Fruit fly (Drosophila melanogaster): ENCODE measurements at regions not wholly inside any gene's neighbourhood (a gene's known extent, or its start where the extent isn't known, plus 50 kb on each side); places are given as distances from the start of the nearest gene placed in this dataset.

- peak; percentile 17; the same call in 1 of the 2 replicates for TF ChIP-seq CG17328 (GFP tag; IDR thresholded peaks at IDR 0.05)
- TF ChIP-seq Blimp-1 (GFP tag; optimal IDR thresholded peaks at IDR 0.05): peak; percentile 20
- TF ChIP-seq btn (GFP tag; optimal IDR thresholded peaks at IDR 0.05): no peak
- peak in 1 of 2 experiments; percentile 57 for TF ChIP-seq bsh (GFP tag; optimal IDR thresholded peaks at IDR 0.05)
- peak; percentile 3 for TF ChIP-seq CG7556 (GFP tag; optimal IDR thresholded peaks at IDR 0.05)
- TF ChIP-seq D19B (GFP tag; optimal IDR thresholded peaks at IDR 0.05): no peak
- peak; percentile 21 for TF ChIP-seq CG30403 (GFP tag; optimal IDR thresholded peaks at IDR 0.05)
- TF ChIP-seq shn (GFP tag; optimal IDR thresholded peaks at IDR 0.05): peak; percentile 20
- peak; percentile 51 for TF ChIP-seq CG31441 (GFP tag; IDR thresholded peaks at IDR 0.05)
- peak; percentile 32 for TF ChIP-seq CG12391 (tag; optimal IDR thresholded peaks at IDR 0.05)
- TF ChIP-seq unpg (GFP tag; optimal IDR thresholded peaks at IDR 0.05): peak; percentile 28
- TF ChIP-seq lmd (GFP tag; IDR thresholded peaks at IDR 0.05): peak; percentile 33
- peak; percentile 5 for TF ChIP-seq CG4820 (GFP tag; optimal IDR thresholded peaks at IDR 0.05)
- TF ChIP-seq CG18262 (tag; optimal IDR thresholded peaks at IDR 0.05): peak; percentile 18
- peak; percentile 29 for TF ChIP-seq nmo (GFP tag; optimal IDR thresholded peaks at IDR 0.05)
- peak; percentile 33 for TF ChIP-seq CG18599 (GFP tag; optimal IDR thresholded peaks at IDR 0.05)
- no peak for TF ChIP-seq CG2120 (GFP tag; optimal IDR thresholded peaks at IDR 0.05)
- TF ChIP-seq lab (GFP tag; optimal IDR thresholded peaks at IDR 0.05): peak; percentile 36
- peak; percentile 17 for TF ChIP-seq dmrt11E (tag; optimal IDR thresholded peaks at IDR 0.05)
- no peak for TF ChIP-seq eyg (GFP tag; optimal IDR thresholded peaks at IDR 0.05)
- TF ChIP-seq CG7372 (GFP tag; IDR thresholded peaks at IDR 0.05): no peak
- TF ChIP-seq peb (GFP tag; IDR thresholded peaks at IDR 0.05): no peak
- peak; percentile 11 for TF ChIP-seq NfI (GFP tag; optimal IDR thresholded peaks at IDR 0.05)
- 0 out of 2 replicates have a peak, but pooled peaks have one; percentile 31 for TF ChIP-seq Ptx1 (GFP tag; IDR thresholded peaks at IDR 0.05)
- TF ChIP-seq CG12219 (GFP tag; optimal IDR thresholded peaks at IDR 0.05): peak; percentile 21
- TF ChIP-seq CG4854 (GFP tag; optimal IDR thresholded peaks at IDR 0.05): no peak
- TF ChIP-seq ATbp (GFP tag; optimal IDR thresholded peaks at IDR 0.05): peak; percentile 5
- peak in 1 of 2 experiments; percentile 20 for TF ChIP-seq chif (GFP tag; optimal IDR thresholded peaks at IDR 0.05)
- no peak for TF ChIP-seq fd64A (GFP tag; optimal IDR thresholded peaks at IDR 0.05)
- no peak for TF ChIP-seq Dp (GFP tag; optimal IDR thresholded peaks at IDR 0.05)
- 0 out of 2 replicates have a peak, but pooled peaks have one; percentile 26 for TF ChIP-seq ttk (GFP tag; IDR thresholded peaks at IDR 0.05)
- TF ChIP-seq pros (GFP tag; optimal IDR thresholded peaks at IDR 0.05): no peak
- TF ChIP-seq prd (optimal IDR thresholded peaks at IDR 0.05): no peak
- peak; percentile 30; the same call in 1 of the 3 replicates for TF ChIP-seq prd (GFP tag; IDR thresholded peaks at IDR 0.05)
- peak; percentile 21 for TF ChIP-seq Xbp1 (GFP tag; optimal IDR thresholded peaks at IDR 0.05)
- no peak for TF ChIP-seq CG9817 (tag; optimal IDR thresholded peaks at IDR 0.05)
- peak; percentile 18 for TF ChIP-seq Oli (tag; optimal IDR thresholded peaks at IDR 0.05)
- TF ChIP-seq gem (tag; optimal IDR thresholded peaks at IDR 0.05): peak; percentile 50
- peak in 1 of 2 experiments; percentile 27 for TF ChIP-seq dpn (GFP tag; optimal IDR thresholded peaks at IDR 0.05)
- peak; percentile 32 for TF ChIP-seq phol (tag; optimal IDR thresholded peaks at IDR 0.05)
- 0 out of 2 replicates have a peak, but pooled peaks have one; percentile 10 for TF ChIP-seq ssp (GFP tag; IDR thresholded peaks at IDR 0.05)
- peak; percentile 26 for TF ChIP-seq CG13424 (tag; optimal IDR thresholded peaks at IDR 0.05)
These were observed 53.5 kb downstream of the Prat2 start (continued) for dm6 chr3L:6861171-6861570.

All from whole organism, embryonic.